Worm (Caenorhabditis elegans): ENCODE measurements around the gene zen-4.
A peak's percentile ranks its signal among the peaks of the same experiment; 100 is the strongest.

The zen-4 gene

ce11 chrIV:6093477-6094314 is 24.3 kb upstream of the zen-4 start, which contains the start of gene cpi-1 (continued):
- no peak for TF ChIP-seq sdz-12 (GFP tag; optimal IDR thresholded peaks at IDR 0.05)
- no peak for TF ChIP-seq lir-3 (tag; optimal IDR thresholded peaks at IDR 0.05)
- TF ChIP-seq daf-16 (GFP tag; optimal IDR thresholded peaks at IDR 0.05), result peak in 1 of 2 experiments; percentile 34
- TF ChIP-seq daf-16 (tag; optimal IDR thresholded peaks at IDR 0.05), result peak; percentile 99
- TF ChIP-seq F10B5.3 (tag; optimal IDR thresholded peaks at IDR 0.05), result no peak
- peak; percentile 3 for TF ChIP-seq jun-1 (tag; optimal IDR thresholded peaks at IDR 0.05)
- no peak for TF ChIP-seq nhr-76 (tag; optimal IDR thresholded peaks at IDR 0.05)
- no peak for TF ChIP-seq nhr-42 (GFP tag; IDR thresholded peaks at IDR 0.05)
- peak in 1 of 2 experiments; percentile 88 for TF ChIP-seq unc-62 (GFP tag; optimal IDR thresholded peaks at IDR 0.05 in 1 of 2)
- no peak for TF ChIP-seq unc-62 (tag; optimal IDR thresholded peaks at IDR 0.05)
- TF ChIP-seq ceh-82 (tag; optimal IDR thresholded peaks at IDR 0.05), result no peak
- TF ChIP-seq ceh-62 (tag; optimal IDR thresholded peaks at IDR 0.05), result no peak
- TF ChIP-seq nhr-28 (tag; optimal IDR thresholded peaks at IDR 0.05), result peak; percentile 54
- no peak for TF ChIP-seq tra-1 (GFP tag; IDR thresholded peaks at IDR 0.05)
- peak in 1 of 2 experiments; percentile 5 for TF ChIP-seq lsy-2 (tag; optimal IDR thresholded peaks at IDR 0.05)
- TF ChIP-seq mes-2 (tag; optimal IDR thresholded peaks at IDR 0.05; ENCODE audit: poor library complexity, severe bottlenecking), result no peak
- no peak for TF ChIP-seq T26A8.4 (GFP tag; IDR thresholded peaks at IDR 0.05)
- TF ChIP-seq nhr-10 (tag; optimal IDR thresholded peaks at IDR 0.05), result no peak
- TF ChIP-seq mdt-29 (GFP tag; IDR thresholded peaks at IDR 0.05), result no peak
- peak; percentile 17 for TF ChIP-seq pqm-1 (tag; optimal IDR thresholded peaks at IDR 0.05)
- no peak for TF ChIP-seq Y48G9A.11 (GFP tag; IDR thresholded peaks at IDR 0.05)
- TF ChIP-seq zfp-3 (GFP tag; conservative IDR thresholded peaks at IDR 0.05), result no peak
- no peak for TF ChIP-seq Y75B8A.6 (GFP tag; IDR thresholded peaks at IDR 0.05)
- TF ChIP-seq nhr-102 (tag; optimal IDR thresholded peaks at IDR 0.05), result no peak
- TF ChIP-seq dmd-6 (GFP tag; IDR thresholded peaks at IDR 0.05), result peak; percentile 47
- TF ChIP-seq gei-8 (GFP tag; optimal IDR thresholded peaks at IDR 0.05), result no peak

- TF ChIP-seq unc-62 (GFP tag; optimal IDR thresholded peaks at IDR 0.05 in 1 of 2) (peak in 1 of 2 experiments; percentile 57), unc-62 (tag; optimal IDR thresholded peaks at IDR 0.05) (no peak), mep-1 (tag; optimal IDR thresholded peaks at IDR 0.05) (no peak)
These were observed 23.8 kb upstream of the zen-4 start for ce11 chrIV:6094315-6094606.

- no peak for TF ChIP-seq duxl-1 (tag; optimal IDR thresholded peaks at IDR 0.05; ENCODE audit: poor library complexity)
- TF ChIP-seq F49E8.2 (tag; optimal IDR thresholded peaks at IDR 0.05; ENCODE audit: borderline replicate concordance), result no peak
- no peak for TF ChIP-seq daf-16 (GFP tag; optimal IDR thresholded peaks at IDR 0.05)
- TF ChIP-seq daf-16 (tag; optimal IDR thresholded peaks at IDR 0.05), result peak; percentile 61
- TF ChIP-seq saeg-2 (GFP tag; IDR thresholded peaks at IDR 0.05), result no peak
These were observed 22.6 kb upstream of the zen-4 start, which contains the start of gene lag-1 for ce11 chrIV:6095357-6095858. Gene lag-1 (plus strand): TSS chrIV:6095407.

DNA sequence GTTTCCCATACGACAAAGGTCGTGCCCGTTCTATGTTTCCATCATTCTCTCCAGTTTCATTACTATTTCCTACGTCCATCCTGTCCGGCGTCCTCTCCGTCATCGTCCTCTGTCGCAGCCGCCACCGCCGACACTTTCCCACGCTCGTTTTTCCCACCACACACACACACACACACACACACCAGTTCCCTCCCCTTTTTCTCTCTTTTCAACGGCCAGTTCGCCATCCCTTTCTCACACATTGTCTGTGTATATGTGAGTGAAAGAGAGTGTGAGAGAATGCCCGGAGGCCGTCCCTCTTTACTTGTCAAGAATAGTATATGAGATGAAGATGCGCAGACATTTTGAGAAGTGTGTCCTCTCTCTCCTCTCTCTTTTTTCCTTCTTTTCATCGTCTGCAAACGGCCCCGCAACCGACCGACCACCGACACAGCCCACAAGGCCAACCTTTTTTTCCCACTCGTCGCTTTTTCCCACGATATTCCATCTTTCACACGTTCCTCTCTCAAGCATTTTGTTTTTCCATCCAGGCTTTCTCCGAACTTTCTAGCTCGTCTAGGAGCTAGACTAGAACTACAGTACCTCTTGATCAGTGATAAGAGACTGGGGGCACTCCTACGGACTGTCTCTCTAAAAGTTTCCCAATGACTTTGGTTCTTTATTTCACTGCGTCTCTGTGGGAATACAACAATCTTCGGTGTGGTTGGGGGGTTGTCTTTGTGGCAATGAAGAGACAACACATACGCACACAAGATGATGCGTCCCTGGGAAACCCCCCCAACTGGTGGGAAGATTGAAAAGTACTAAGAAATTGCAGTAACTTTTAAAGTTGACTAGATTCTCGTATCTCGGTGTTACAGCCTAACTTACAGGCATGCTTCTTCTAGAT is 20.7 kb upstream of the zen-4 start:
- TF ChIP-seq hlh-30 (tag; optimal IDR thresholded peaks at IDR 0.05; ENCODE audit: insufficient read depth) (peak; percentile 65), nhr-10 (tag; optimal IDR thresholded peaks at IDR 0.05) (peak; percentile 56), nhr-42 (GFP tag; IDR thresholded peaks at IDR 0.05) (0 out of 2 replicates have a peak, but pooled peaks have one; percentile 16), lir-3 (tag; optimal IDR thresholded peaks at IDR 0.05) (peak; percentile 19), lin-38 (GFP tag; IDR thresholded peaks at IDR 0.05) (peak; percentile 26; the same call in 1 of the 2 replicates), F44E2.7 (GFP tag; IDR thresholded peaks at IDR 0.05) (no peak), nhr-77 (tag; optimal IDR thresholded peaks at IDR 0.05) (peak; percentile 41), T26A8.4 (GFP tag; IDR thresholded peaks at IDR 0.05) (peak; percentile 47), madf-9 (GFP tag; conservative IDR thresholded peaks at IDR 0.05) (no peak), lin-15B (tag; optimal IDR thresholded peaks at IDR 0.05) (no peak), daf-8 (GFP tag; IDR thresholded peaks at IDR 0.05) (no peak), hif-1 (tag; optimal IDR thresholded peaks at IDR 0.05) (peak in 1 of 2 experiments; percentile 50), php-3 (GFP tag; IDR thresholded peaks at IDR 0.05) (no peak), dmd-6 (GFP tag; IDR thresholded peaks at IDR 0.05) (peak; percentile 93), daf-16 (GFP tag; optimal IDR thresholded peaks at IDR 0.05) (peak; percentile 2 to 31), daf-16 (tag; optimal IDR thresholded peaks at IDR 0.05) (peak; percentile 76), zag-1 (tag; optimal IDR thresholded peaks at IDR 0.05) (no peak), Y75B8A.6 (GFP tag; IDR thresholded peaks at IDR 0.05) (no peak), ctbp-1 (GFP tag; IDR thresholded peaks at IDR 0.05) (peak; percentile 55; the same call in 1 of the 2 replicates)

All from whole organism, L4 larva.